Worm (Caenorhabditis elegans): Measurements from ENCODE around the gene gpd-3.

- no peak for TF ChIP-seq tra-4 (tag; optimal IDR thresholded peaks at IDR 0.05)
- no peak for TF ChIP-seq ama-1 (optimal IDR thresholded peaks at IDR 0.05)
- TF ChIP-seq ets-7 (tag; optimal IDR thresholded peaks at IDR 0.05), result no peak
- TF ChIP-seq pes-1 (GFP tag; IDR thresholded peaks at IDR 0.05), result no peak
- TF ChIP-seq tbx-11 (GFP tag; IDR thresholded peaks at IDR 0.05), result no peak
- no peak for TF ChIP-seq hmbx-1 (tag; optimal IDR thresholded peaks at IDR 0.05)
- no peak for TF ChIP-seq ceh-36 (tag; optimal IDR thresholded peaks at IDR 0.05)
- no peak for TF ChIP-seq sea-1 (GFP tag; conservative IDR thresholded peaks at IDR 0.05)
- TF ChIP-seq B0310.2 (tag; optimal IDR thresholded peaks at IDR 0.05), result no peak
- no peak for TF ChIP-seq scrt-1 (GFP tag; IDR thresholded peaks at IDR 0.05)
Measured at ce11 chrX:3094304-3094703, 18.8 kb downstream of the gpd-3 start, which contains the start of gene wrt-2.
